Fruit fly (Drosophila melanogaster): ENCODE data around the gene Nup153.

DNA sequence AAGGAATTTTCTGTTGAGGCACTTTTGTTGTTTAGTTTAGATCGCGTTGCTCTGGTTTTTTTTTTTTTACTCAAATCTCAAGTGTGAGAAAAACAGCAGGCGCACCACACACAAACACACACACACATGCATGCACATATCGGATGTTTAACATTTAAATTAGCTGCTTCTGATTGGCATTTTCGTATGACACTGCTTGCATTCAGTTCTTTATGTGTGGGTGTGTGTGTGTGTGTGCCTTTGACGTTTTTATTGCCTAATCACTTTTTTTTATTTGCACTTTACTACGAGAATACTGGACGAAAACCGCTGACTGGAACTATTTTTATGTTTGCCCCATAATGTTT lies 49.4 kb downstream of the Nup153 start:
- TF ChIP-seq CG6808 (GFP tag; optimal IDR thresholded peaks at IDR 0.05) (no peak), Sox102F (GFP tag; optimal IDR thresholded peaks at IDR 0.05) (no peak)
